Fruit fly (Drosophila melanogaster): ENCODE results near the gene Meics.

The Meics gene

dm6 chr3L:13917589-13918198, 46.8 kb downstream of the Meics start (continued):
- TF ChIP-seq Ets21C (GFP tag; optimal IDR thresholded peaks at IDR 0.05): no peak
- TF ChIP-seq CG6792 (GFP tag; optimal IDR thresholded peaks at IDR 0.05): peak; percentile 68
- peak; percentile 57 for TF ChIP-seq CG11294 (GFP tag; IDR thresholded peaks at IDR 0.05)
- TF ChIP-seq Eip93F (GFP tag; optimal IDR thresholded peaks at IDR 0.05): no peak
- TF ChIP-seq dsx (GFP tag; optimal IDR thresholded peaks at IDR 0.05; ENCODE audit: poor library complexity, severe bottlenecking): no peak
- TF ChIP-seq CG16779 (tag; optimal IDR thresholded peaks at IDR 0.05): peak; percentile 38
- TF ChIP-seq CG3032 (tag; optimal IDR thresholded peaks at IDR 0.05): peak; percentile 23
- TF ChIP-seq Sox14 (GFP tag; optimal IDR thresholded peaks at IDR 0.05): peak; percentile 67
- TF ChIP-seq Hr38 (GFP tag; optimal IDR thresholded peaks at IDR 0.05): no peak
- TF ChIP-seq Lpt (GFP tag; optimal IDR thresholded peaks at IDR 0.05): no peak
- TF ChIP-seq topi (GFP tag; optimal IDR thresholded peaks at IDR 0.05): peak; percentile 49
- TF ChIP-seq Hr39 (GFP tag; optimal IDR thresholded peaks at IDR 0.05): peak; percentile 24
- TF ChIP-seq svp (GFP tag): peak; percentile 43
- TF ChIP-seq fd59A (GFP tag; optimal IDR thresholded peaks at IDR 0.05): peak; percentile 68
- TF ChIP-seq CG34406 (GFP tag; optimal IDR thresholded peaks at IDR 0.05): peak; percentile 34
- TF ChIP-seq Sox15 (GFP tag; optimal IDR thresholded peaks at IDR 0.05): peak; percentile 5
- peak; percentile 41 for TF ChIP-seq CG8319 (GFP tag; optimal IDR thresholded peaks at IDR 0.05)
- no peak for TF ChIP-seq CG9139 (GFP tag; optimal IDR thresholded peaks at IDR 0.05)
- peak; percentile 59 to 64 for TF ChIP-seq ss (GFP tag; optimal IDR thresholded peaks at IDR 0.05)
- TF ChIP-seq CG3919 (GFP tag; optimal IDR thresholded peaks at IDR 0.05): peak; percentile 51

- no peak for TF ChIP-seq acj6 (GFP tag; optimal IDR thresholded peaks at IDR 0.05)
- TF ChIP-seq fkh (GFP tag; optimal IDR thresholded peaks at IDR 0.05): peak; percentile 52
Measured at dm6 chr3L:13914573-13914972, 49.9 kb downstream of the Meics start.

dm6 chr3L:13912777-13913176, 51.7 kb downstream of the Meics start:
- peak; percentile 77 for TF ChIP-seq fkh (GFP tag; optimal IDR thresholded peaks at IDR 0.05)
- no peak for TF ChIP-seq Hr38 (GFP tag; optimal IDR thresholded peaks at IDR 0.05)
- TF ChIP-seq lz (GFP tag; optimal IDR thresholded peaks at IDR 0.05): no peak
- no peak for TF ChIP-seq Sox14 (GFP tag; optimal IDR thresholded peaks at IDR 0.05)
- no peak for TF ChIP-seq CG32006 (GFP tag; optimal IDR thresholded peaks at IDR 0.05)
- no peak for TF ChIP-seq CG6276 (GFP tag; optimal IDR thresholded peaks at IDR 0.05)
- TF ChIP-seq ss (GFP tag; optimal IDR thresholded peaks at IDR 0.05): no peak
